Worm (Caenorhabditis elegans) whole organism, young adult: ENCODE results near the gene srg-7.

Experiments
- F49E8.2 ChIP-seq: sonication (generic microtip); optimal IDR thresholded peaks from 3 replicates; lab custom pipeline; 2017; ENCODE audit warnings: missing genetic modification characterization, mild to moderate bottlenecking, missing compliant biosample characterization, antibody characterized with exemption, moderate library complexity; ENCODE audit not compliant: insufficient read depth
- hsf-1 ChIP-seq: fragments of 200-800 bp; sonication (Bioruptor generic); IDR thresholded peaks from 2 replicates; pipeline ENCODE4 v1.3.6; 2022; ENCODE audit warnings: missing genetic modification reagents, missing genetic modification characterization, missing compliant biosample characterization
- lin-26 ChIP-seq: fragments of 200-800 bp; sonication (Bioruptor generic); IDR thresholded peaks from 2 replicates; pipeline ENCODE4 v1.3.6; 2022; ENCODE audit warnings: missing genetic modification reagents, missing genetic modification characterization, missing compliant biosample characterization
- madf-6 ChIP-seq: fragments of 200-800 bp; sonication (Bioruptor generic); IDR thresholded peaks from 2 replicates; pipeline ENCODE4 v1.3.6; 2022; ENCODE audit warnings: missing genetic modification reagents, missing genetic modification characterization, missing compliant biosample characterization
- nfya-1 ChIP-seq: sonication (generic microtip); optimal IDR thresholded peaks from 2 replicates; lab custom pipeline; 2017; ENCODE audit warnings: antibody characterized with exemption, missing compliant biosample characterization, missing genetic modification characterization, borderline replicate concordance; ENCODE audit not compliant: insufficient read depth
- nfya-2 ChIP-seq: fragments of 200-800 bp; sonication (Bioruptor generic); IDR thresholded peaks from 2 replicates; pipeline ENCODE4 v1.3.6; 2022; ENCODE audit warnings: missing genetic modification reagents, missing genetic modification characterization, missing compliant biosample characterization

- TF ChIP-seq madf-6 (GFP tag; lab: Robert Waterston, UW) (no peak), F49E8.2 (tag; lab: Kevin White, UChicago) (no peak), lin-26 (GFP tag; lab: Robert Waterston, UW) (no peak), nfya-2 (no peak), hsf-1 (GFP tag; lab: Robert Waterston, UW) (no peak), nfya-1 (tag; lab: Kevin White, UChicago) (no peak)
Observed at ce11 chrIII:6265911-6266310, 2.0 kb downstream of the srg-7 start, which contains the start of gene srg-6.
